Fruit fly (Drosophila melanogaster): Measurements from ENCODE around the gene CG10657.

The CG10657 gene

DNA sequence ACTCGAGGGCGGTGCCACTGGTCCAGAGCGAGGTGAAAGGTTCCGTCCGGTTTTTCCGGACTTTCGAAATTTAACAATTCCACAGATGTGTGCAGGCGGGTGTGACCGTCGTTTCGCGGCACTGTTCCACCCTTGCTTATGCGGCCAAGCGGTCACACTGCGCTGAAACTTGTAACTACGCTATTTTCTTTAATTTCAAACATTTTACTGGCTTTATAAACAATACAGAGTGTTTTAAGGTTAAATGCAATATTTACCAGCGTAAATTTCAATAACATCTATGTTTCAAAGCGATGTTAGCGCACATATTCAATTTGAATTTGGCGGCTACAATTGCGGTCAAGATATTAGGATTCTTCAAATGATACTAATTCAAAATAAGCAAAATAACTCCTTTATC lies 33.0 kb upstream of the CG10657 start, which contains the start of gene nst (continued):
- TF ChIP-seq Abd-B (GFP tag; optimal IDR thresholded peaks at IDR 0.05) (peak; percentile 30), CG34422 (GFP tag; IDR thresholded peaks at IDR 0.05) (peak; percentile 43; the same call in 1 of the 3 replicates), Myb (GFP tag; optimal IDR thresholded peaks at IDR 0.05) (peak; percentile 57), pros (GFP tag; optimal IDR thresholded peaks at IDR 0.05) (no peak), mam (GFP tag; optimal IDR thresholded peaks at IDR 0.05) (peak; percentile 7), CG8388 (GFP tag; optimal IDR thresholded peaks at IDR 0.05) (no peak), lilli (GFP tag; optimal IDR thresholded peaks at IDR 0.05) (no peak), Xrp1 (GFP tag; IDR thresholded peaks at IDR 0.05) (no peak), pita (GFP tag; optimal IDR thresholded peaks at IDR 0.05) (no peak), zen (tag; optimal IDR thresholded peaks at IDR 0.05) (no peak), fu2 (GFP tag; optimal IDR thresholded peaks at IDR 0.05) (no peak), Rx (GFP tag; IDR thresholded peaks at IDR 0.05) (no peak), yki (optimal IDR thresholded peaks at IDR 0.05) (no peak), danr (GFP tag; IDR thresholded peaks at IDR 0.05) (no peak), CG14667 (GFP tag; IDR thresholded peaks at IDR 0.05) (no peak), CG6254 (GFP tag; optimal IDR thresholded peaks at IDR 0.05) (peak; percentile 16), HmgZ (tag; optimal IDR thresholded peaks at IDR 0.05) (peak; percentile 7), Rfx (GFP tag; IDR thresholded peaks at IDR 0.05) (0 out of 2 replicates have a peak, but pooled peaks have one; percentile 28), cas (GFP tag; IDR thresholded peaks at IDR 0.05) (no peak), Hsf (GFP tag; optimal IDR thresholded peaks at IDR 0.05) (no peak), slbo (GFP tag; IDR thresholded peaks at IDR 0.05) (0 out of 2 replicates have a peak, but pooled peaks have one; percentile 20), lbe (GFP tag; optimal IDR thresholded peaks at IDR 0.05) (no peak), hth (optimal IDR thresholded peaks at IDR 0.05) (no peak), jumu (GFP tag; optimal IDR thresholded peaks at IDR 0.05) (no peak), cad (GFP tag; optimal IDR thresholded peaks at IDR 0.05) (no peak), dmrt11E (tag; optimal IDR thresholded peaks at IDR 0.05) (no peak), gem (tag; optimal IDR thresholded peaks at IDR 0.05) (peak; percentile 15), ranshi (GFP tag; IDR thresholded peaks at IDR 0.05) (no peak), ssp (GFP tag; IDR thresholded peaks at IDR 0.05) (no peak), CG10267 (tag; optimal IDR thresholded peaks at IDR 0.05) (no peak), jigr1 (GFP tag; IDR thresholded peaks at IDR 0.05) (no peak), CG12744 (GFP tag; optimal IDR thresholded peaks at IDR 0.05) (no peak), luna (GFP tag; optimal IDR thresholded peaks at IDR 0.05) (no peak), CG31224 (GFP tag; IDR thresholded peaks at IDR 0.05) (no peak), CG5180 (GFP tag; optimal IDR thresholded peaks at IDR 0.05) (no peak), CG11560 (tag; IDR thresholded peaks at IDR 0.05) (no peak), pnt (GFP tag; optimal IDR thresholded peaks at IDR 0.05) (no peak), CoRest (tag; optimal IDR thresholded peaks at IDR 0.05) (peak; percentile 17), trem (tag; optimal IDR thresholded peaks at IDR 0.05) (peak; percentile 14), Eip74EF (GFP tag; optimal IDR thresholded peaks at IDR 0.05) (no peak), CG17612 (GFP tag; IDR thresholded peaks at IDR 0.05) (no peak), CG17912 (GFP tag; optimal IDR thresholded peaks at IDR 0.05) (no peak), tap (tag; optimal IDR thresholded peaks at IDR 0.05) (no peak), Dbx (GFP tag; IDR thresholded peaks at IDR 0.05) (no peak), vfl (GFP tag; optimal IDR thresholded peaks at IDR 0.05) (no peak), CG7987 (GFP tag; optimal IDR thresholded peaks at IDR 0.05) (no peak), lmd (GFP tag; IDR thresholded peaks at IDR 0.05) (no peak), fd64A (GFP tag; optimal IDR thresholded peaks at IDR 0.05) (no peak), CG1233 (GFP tag; optimal IDR thresholded peaks at IDR 0.05) (no peak), NC2α (GFP tag; optimal IDR thresholded peaks at IDR 0.05) (no peak), ind (GFP tag; optimal IDR thresholded peaks at IDR 0.05) (no peak), pzg (GFP tag; optimal IDR thresholded peaks at IDR 0.05) (peak; percentile 67), seq (GFP tag; IDR thresholded peaks at IDR 0.05) (peak; percentile 27; the same call in 1 of the 2 replicates)

Data from whole organism, embryonic.